Fruit fly (Drosophila melanogaster) whole organism: Measurements from ENCODE around the gene CG32269.

Experiments
- CG8478 ChIP-seq: fragments of >200 bp; optimal IDR thresholded peaks from 2 replicates; lab custom pipeline; 2018; ENCODE audit warnings: inconsistent platforms
- Dll ChIP-seq: fragments of >200 bp; optimal IDR thresholded peaks from 2 replicates; lab custom pipeline; 2017
- EcR ChIP-seq, 2 experiments: fragments of >200 bp; optimal IDR thresholded peaks; 2 replicates each; lab custom pipeline; 2017; ENCODE audit warnings: missing biosample characterization in 2 of 2, missing genetic modification characterization in 2 of 2, missing genetic modification reagents in 2 of 2
- pan ChIP-seq: fragments of >200 bp; optimal IDR thresholded peaks from 2 replicates; lab custom pipeline; 2017
- psq ChIP-seq: fragments of >200 bp; optimal IDR thresholded peaks from 2 replicates; lab custom pipeline; 2017
- usp ChIP-seq: fragments of >200 bp; optimal IDR thresholded peaks from 2 replicates; lab custom pipeline; 2017; ENCODE audit warnings: missing biosample characterization, missing genetic modification characterization, mixed read lengths

CG32269 gene

DNA sequence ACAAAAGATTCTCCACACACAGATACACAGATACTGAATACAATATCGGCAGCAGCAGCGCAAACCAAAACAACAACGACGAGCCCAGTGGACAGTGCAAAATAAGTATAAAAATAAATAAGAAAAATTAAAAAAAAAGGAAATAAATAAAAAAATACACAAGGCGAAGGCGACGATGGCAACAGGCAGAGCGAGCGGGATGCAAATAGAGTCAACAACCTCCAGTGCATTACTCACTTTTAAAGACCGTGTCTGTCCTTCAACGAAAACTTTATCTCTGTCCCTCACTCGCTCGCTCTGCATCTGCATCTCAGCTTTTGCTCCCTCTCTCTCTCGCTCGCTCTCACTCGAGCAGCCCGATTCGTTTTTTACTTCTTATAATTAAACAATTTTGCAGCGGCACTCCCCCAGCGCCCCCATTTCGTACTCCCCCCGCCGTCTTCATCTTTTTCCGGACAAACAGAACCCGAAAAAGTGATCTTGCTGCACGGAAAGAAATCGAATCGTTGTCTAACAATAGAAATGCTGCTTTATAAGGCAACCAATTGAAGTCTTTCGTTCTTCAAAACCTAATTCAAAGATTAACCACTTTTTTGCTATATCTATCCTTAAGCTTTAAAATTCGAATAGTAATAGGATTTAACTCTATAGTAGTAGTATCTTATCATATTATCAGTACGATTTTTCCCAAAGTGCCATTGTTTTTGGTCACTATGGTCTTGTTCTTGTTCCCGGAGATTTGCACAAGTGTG, 37.8 kb upstream of the CG32269 start:
- no peak for TF ChIP-seq CG8478 (lab: Kevin White, UChicago)
- peak; percentile 69 for TF ChIP-seq Dll (lab: Kevin White, UChicago)
- no peak for TF ChIP-seq usp (GFP tag; lab: Kevin White, UChicago)
- TF ChIP-seq EcR (GFP tag; optimal IDR thresholded peaks at IDR 0.05; lab: Kevin White, UChicago): peak; percentile 87 to 93
- TF ChIP-seq psq (lab: Kevin White, UChicago): no peak
- no peak for TF ChIP-seq pan (lab: Kevin White, UChicago)

DNA sequence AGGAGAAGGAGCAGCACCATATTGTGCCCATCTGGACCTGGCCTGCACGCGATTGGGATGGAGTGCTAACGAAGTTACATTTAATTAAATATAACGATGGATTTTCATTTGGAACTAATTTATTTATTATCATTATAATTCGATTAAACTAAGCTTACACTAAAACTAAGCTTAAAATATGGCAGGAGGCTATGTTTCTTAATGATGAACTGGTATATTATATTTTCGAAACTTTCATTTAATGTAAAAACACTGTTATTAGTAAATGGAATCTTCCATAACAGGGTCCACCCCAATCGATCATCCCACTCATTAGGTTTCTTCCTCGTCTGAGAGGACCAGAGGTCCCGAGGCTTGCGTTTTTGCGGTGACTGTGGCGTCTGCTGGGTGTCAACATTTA, 36.4 kb upstream of the CG32269 start:
- TF ChIP-seq usp (GFP tag; lab: Kevin White, UChicago) (no peak), pan (lab: Kevin White, UChicago) (no peak), CG8478 (lab: Kevin White, UChicago) (no peak), EcR (GFP tag; optimal IDR thresholded peaks at IDR 0.05; lab: Kevin White, UChicago) (no peak), Dll (lab: Kevin White, UChicago) (no peak), psq (lab: Kevin White, UChicago) (no peak)

DNA sequence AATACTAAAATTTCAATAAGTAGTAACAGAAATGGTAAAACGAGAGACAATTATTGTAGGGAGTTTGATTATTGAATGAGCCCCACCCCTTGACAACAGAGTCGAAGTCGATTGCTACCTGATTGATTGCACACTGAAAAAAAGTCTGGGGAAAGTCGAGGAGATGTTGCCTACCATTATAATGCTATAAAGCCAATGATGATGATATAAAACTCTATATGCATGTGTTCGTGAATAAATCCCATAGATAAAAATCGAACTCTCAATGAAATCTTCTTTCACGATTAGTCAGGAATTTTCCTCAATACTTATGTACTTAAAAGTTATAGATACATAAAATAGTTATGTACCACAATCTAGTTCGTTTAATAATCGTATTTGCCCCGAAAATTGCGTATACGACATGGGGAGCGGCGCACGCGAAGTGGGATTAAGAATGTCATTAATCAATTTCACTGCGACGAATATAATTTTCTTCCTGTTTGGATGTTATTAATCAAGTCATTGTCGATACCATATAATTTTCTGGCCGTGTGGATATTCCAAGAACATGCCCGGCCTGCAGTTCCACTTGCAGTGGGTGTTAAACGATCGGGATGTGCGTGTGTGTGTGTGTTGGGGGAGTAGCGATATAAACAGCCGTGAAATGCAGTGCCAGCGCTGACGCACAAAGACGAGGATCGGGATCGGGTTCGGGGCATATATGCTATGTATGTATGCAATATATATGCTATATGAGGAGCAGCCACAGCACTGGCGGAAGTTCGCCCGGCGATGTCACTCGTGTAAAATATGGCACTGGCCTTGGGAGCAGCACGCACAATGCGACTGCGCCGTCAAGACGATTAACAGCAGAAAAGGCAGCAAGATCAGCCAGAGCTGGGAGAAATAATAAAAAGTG, 35.7 kb upstream of the CG32269 start, which contains the start of gene CG12078:
Gene CG12078 (minus strand): TSS at position 51 of the 901 bp plus-strand sequence.
- no peak for TF ChIP-seq usp (GFP tag; lab: Kevin White, UChicago)
- TF ChIP-seq pan (lab: Kevin White, UChicago): no peak
- TF ChIP-seq psq (lab: Kevin White, UChicago): no peak
- no peak for TF ChIP-seq Dll (lab: Kevin White, UChicago)
- no peak for TF ChIP-seq EcR (GFP tag; optimal IDR thresholded peaks at IDR 0.05; lab: Kevin White, UChicago)
- TF ChIP-seq CG8478 (lab: Kevin White, UChicago): no peak

DNA sequence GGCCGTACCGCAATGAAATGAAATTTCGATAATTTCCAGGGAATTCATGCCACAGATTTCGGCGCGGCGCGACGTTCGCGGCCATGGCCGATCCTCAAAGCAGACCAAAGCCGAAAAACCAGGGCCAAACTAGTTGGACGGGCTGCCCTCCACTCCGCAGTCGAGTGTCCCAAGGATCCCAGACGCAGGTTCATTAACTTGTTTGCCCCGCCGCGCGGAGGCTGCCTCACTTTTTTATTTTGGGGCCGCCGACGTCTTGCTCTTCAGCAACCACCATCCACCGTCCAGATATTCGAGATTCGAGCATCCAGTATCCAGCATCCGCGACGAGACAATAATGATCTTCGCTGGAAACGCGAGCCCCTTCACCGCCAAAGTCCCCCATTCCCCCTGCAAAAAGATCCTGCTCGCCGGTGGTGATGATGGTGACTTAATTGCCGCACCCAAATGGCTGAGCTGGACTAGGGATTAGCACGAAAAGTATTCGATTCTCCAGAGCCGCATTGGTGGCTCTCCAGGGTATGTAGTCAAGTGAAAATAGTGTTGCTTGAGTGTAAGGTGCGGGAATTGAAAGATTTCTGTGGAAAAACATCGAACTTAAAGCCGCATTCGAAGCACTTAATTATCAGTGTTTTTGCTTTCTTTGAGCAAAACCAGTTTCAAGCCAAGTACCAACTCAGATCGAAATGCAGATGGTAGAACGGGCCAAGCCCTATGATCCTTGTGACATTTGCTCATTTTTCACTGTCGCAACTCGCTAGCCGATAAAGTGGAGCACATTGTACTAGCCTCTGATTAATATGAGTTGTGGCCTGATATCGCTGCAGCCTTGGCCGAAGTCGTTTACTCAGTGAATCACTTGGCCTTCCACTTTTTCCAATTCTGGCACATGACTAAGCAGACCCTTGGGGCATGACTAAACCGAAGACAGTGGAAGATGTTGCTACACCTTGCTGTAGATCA, 33.6 kb upstream of the CG32269 start:
- TF ChIP-seq psq (lab: Kevin White, UChicago): no peak
- TF ChIP-seq Dll (lab: Kevin White, UChicago): no peak
- no peak for TF ChIP-seq pan (lab: Kevin White, UChicago)
- peak; percentile 43 to 69 for TF ChIP-seq EcR (GFP tag; optimal IDR thresholded peaks at IDR 0.05; lab: Kevin White, UChicago)
- TF ChIP-seq CG8478 (lab: Kevin White, UChicago): no peak
- no peak for TF ChIP-seq usp (GFP tag; lab: Kevin White, UChicago)

DNA sequence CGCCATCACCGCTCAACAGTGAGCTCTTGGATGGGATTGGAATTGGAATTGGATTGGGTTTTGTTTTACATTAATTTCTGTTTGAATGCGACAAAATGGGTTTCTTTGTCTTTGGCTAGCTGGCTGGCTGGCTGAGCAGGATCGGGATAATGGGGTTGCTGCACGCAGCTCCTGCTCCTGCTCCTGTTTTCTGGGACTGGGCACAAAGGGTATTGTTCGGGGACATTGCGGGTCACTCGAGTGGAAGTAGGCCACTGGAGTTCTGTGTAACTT, 32.5 kb upstream of the CG32269 start:
- TF ChIP-seq CG8478 (lab: Kevin White, UChicago): no peak
- TF ChIP-seq psq (lab: Kevin White, UChicago): no peak
- no peak for TF ChIP-seq pan (lab: Kevin White, UChicago)
- no peak for TF ChIP-seq usp (GFP tag; lab: Kevin White, UChicago)
- peak in 1 of 2 experiments; percentile 61 for TF ChIP-seq EcR (GFP tag; optimal IDR thresholded peaks at IDR 0.05; lab: Kevin White, UChicago)

DNA sequence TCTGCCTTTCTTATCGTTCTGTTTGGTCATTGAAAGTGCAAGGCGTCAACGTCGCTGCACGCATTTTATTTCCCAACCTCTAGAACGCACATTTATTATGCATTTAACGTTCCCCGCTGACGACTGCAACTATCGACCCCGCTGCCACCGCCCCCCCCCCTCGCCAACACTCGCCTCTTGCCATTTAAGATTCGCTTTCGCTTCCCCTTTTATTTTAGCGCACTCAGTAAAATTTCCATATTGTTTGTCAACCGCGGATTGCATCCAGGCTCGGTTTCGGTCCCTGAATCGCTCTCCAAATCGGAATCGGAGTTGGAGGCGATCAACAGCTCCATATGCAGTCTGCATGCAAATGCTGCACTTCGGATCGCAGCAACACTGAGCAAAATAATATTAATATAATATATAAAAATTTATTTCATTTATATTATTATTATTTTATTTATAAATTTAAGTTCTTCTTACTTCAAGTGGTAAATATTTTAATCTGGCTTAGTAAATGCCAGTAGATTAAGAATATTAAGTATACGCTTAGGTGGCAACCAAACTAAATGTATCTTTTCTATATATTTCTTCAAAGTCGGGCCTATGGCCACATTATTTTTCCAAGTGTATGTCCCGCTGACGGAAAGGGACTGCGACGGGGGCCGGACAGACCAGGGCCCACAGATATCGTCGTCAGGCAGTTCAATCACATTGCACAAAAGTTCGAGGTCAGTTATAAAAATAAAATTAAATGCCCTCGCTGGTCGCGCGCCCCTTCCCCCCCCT, 32.0 kb upstream of the CG32269 start:
- TF ChIP-seq usp (GFP tag; lab: Kevin White, UChicago) (no peak), EcR (GFP tag; optimal IDR thresholded peaks at IDR 0.05; lab: Kevin White, UChicago) (no peak), pan (lab: Kevin White, UChicago) (no peak), CG8478 (lab: Kevin White, UChicago) (no peak), Dll (lab: Kevin White, UChicago) (no peak), psq (lab: Kevin White, UChicago) (no peak)

DNA sequence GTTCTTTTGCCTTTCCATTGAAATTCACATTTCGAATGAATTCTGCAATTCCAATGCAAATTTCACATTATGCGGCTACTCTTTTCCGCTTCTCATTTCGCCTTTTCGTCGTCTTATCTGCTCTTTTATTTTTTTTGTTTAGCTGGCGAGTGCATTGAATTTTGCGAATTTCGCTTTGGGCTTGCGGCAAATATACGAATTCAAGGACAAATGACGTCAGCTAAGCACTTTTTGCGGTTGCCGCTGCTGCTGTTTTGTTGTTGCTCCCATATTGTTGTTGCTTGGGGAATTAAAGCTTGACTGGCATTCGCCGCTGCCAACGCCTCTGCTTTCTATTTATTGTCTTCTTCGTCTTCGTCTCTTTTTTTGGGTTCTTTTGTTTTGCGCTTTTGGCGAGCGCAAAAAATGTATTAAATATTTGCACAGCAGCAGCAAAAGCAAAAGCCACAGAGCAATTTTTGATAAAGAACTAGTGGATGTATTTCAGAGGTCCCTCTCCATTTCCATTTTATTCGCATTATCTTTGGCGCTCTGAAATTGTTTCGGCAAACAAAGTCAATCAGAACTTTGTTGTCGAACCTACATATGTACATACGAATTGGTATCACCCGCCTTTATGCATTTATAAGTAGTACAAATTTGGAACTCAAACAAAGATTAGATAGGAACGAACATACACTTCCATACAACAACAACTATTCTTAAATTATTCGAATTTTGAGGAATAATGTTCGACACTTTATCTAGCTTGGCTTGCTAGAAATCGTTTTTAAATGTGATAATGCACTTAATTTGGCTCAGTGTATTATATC, 31.2 kb upstream of the CG32269 start:
- TF ChIP-seq Dll (lab: Kevin White, UChicago): no peak
- TF ChIP-seq EcR (GFP tag; optimal IDR thresholded peaks at IDR 0.05; lab: Kevin White, UChicago): no peak
- no peak for TF ChIP-seq CG8478 (lab: Kevin White, UChicago)
- no peak for TF ChIP-seq psq (lab: Kevin White, UChicago)
- TF ChIP-seq pan (lab: Kevin White, UChicago): no peak
- TF ChIP-seq usp (GFP tag; lab: Kevin White, UChicago): no peak

DNA sequence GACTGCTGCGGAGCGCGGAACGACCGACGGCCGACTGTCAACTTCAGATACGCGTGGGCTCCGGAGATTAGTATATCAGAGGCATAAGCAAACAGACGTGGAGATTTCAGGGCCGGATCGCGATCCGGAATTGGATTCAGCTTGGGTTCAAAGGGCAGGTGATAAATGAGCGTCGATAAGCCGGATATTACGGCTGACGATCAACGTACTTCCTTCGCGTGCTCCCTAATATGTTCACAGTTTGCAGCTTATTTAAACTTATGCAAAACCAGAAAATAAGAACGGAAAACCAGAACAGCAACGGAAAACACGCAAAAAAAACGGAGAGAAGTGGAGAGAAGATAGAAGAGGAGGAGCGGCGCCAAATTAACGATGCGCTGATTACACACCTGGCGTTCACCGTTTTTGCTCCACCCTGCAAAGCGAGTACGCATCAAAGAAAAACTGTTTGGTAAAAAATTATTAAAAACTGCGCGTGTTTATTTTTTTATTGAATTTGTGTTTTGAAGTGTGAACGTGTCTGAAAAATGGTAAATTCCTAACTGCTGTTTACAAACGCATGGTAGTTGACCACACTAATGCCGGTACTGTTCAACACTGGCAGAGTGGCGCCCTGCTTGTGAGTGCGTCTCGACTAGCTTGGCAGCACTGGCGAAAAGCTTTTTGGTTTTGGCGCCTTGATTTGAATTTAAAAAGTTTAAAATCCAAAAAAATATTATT, 30.4 kb upstream of the CG32269 start, which contains the start of gene CG17746:
Gene CG17746 (minus strand): TSS at position 546 of the 720 bp plus-strand sequence.
- TF ChIP-seq CG8478 (lab: Kevin White, UChicago) (no peak), Dll (lab: Kevin White, UChicago) (no peak), psq (lab: Kevin White, UChicago) (no peak), EcR (GFP tag; optimal IDR thresholded peaks at IDR 0.05; lab: Kevin White, UChicago) (no peak), pan (lab: Kevin White, UChicago) (no peak), usp (GFP tag; lab: Kevin White, UChicago) (no peak)
